Fruit fly (Drosophila melanogaster) whole organism, embryonic: ENCODE data around the gene CG33654.
A peak's percentile ranks its signal among the peaks of the same experiment; 100 is the strongest.

ENCODE experiments used
- ATbp ChIP-seq: fragments of 200-800 bp; sonication (Bioruptor generic); optimal IDR thresholded peaks from 2 replicates; lab custom pipeline; 2017; ENCODE audit warnings: missing biosample characterization, mild to moderate bottlenecking, missing genetic modification characterization, missing genetic modification reagents
- BEAF-32 ChIP-seq: fragments of 200-800 bp; sonication (Bioruptor generic); optimal IDR thresholded peaks from 3 replicates; lab custom pipeline; 2017; ENCODE audit warnings: missing biosample characterization, missing genetic modification characterization, mild to moderate bottlenecking, moderate library complexity, missing genetic modification reagents
- Blimp-1 ChIP-seq: fragments of 200-800 bp; sonication (Bioruptor generic); optimal IDR thresholded peaks from 3 replicates; lab custom pipeline; 2018; ENCODE audit warnings: missing biosample characterization, missing genetic modification characterization, mild to moderate bottlenecking, moderate library complexity, missing genetic modification reagents
- BtbVII ChIP-seq: fragments of 200-800 bp; sonication (Bioruptor generic); optimal IDR thresholded peaks from 3 replicates; lab custom pipeline; 2017; ENCODE audit warnings: missing biosample characterization, mild to moderate bottlenecking, missing genetic modification characterization
- CG10147 ChIP-seq: fragments of 200-800 bp; sonication (Bioruptor generic); optimal IDR thresholded peaks from 2 replicates; lab custom pipeline; 2019; ENCODE audit warnings: missing biosample characterization, mild to moderate bottlenecking, missing genetic modification characterization, moderate library complexity
- CG12236 ChIP-seq: fragments of 200-800 bp; sonication (Bioruptor generic); optimal IDR thresholded peaks from 2 replicates; lab custom pipeline; 2016; ENCODE audit warnings: missing biosample characterization, missing genetic modification characterization
- CG13624 ChIP-seq: fragments of 200-800 bp; sonication (Bioruptor generic); optimal IDR thresholded peaks from 2 replicates; lab custom pipeline; 2016; ENCODE audit warnings: missing biosample characterization, missing genetic modification characterization
- CG14667 ChIP-seq: fragments of 200-800 bp; sonication (Bioruptor generic); IDR thresholded peaks from 2 replicates; pipeline ENCODE4 v1.3.6; 2022; ENCODE audit warnings: missing biosample characterization, missing genetic modification characterization
- CG17361 ChIP-seq: fragments of 200-800 bp; sonication (Bioruptor generic); IDR thresholded peaks from 3 replicates; pipeline ENCODE4 v1.3.6; 2022; ENCODE audit warnings: missing biosample characterization, missing genetic modification characterization
- CG17568 ChIP-seq: fragments of 200-800 bp; sonication (Bioruptor generic); optimal IDR thresholded peaks from 2 replicates; lab custom pipeline; 2018; ENCODE audit warnings: missing biosample characterization, mild to moderate bottlenecking, missing genetic modification characterization, moderate library complexity
- CG31224 ChIP-seq: fragments of 200-800 bp; sonication (Bioruptor generic); IDR thresholded peaks from 2 replicates; pipeline ENCODE4 v1.3.6; 2022; ENCODE audit warnings: missing biosample characterization, missing genetic modification characterization
- CG3163 ChIP-seq: fragments of 200-800 bp; sonication (Bioruptor generic); optimal IDR thresholded peaks from 3 replicates; lab custom pipeline; 2016; ENCODE audit warnings: missing biosample characterization, missing genetic modification characterization
- CG34224 ChIP-seq: fragments of 200-800 bp; sonication (Bioruptor generic); IDR thresholded peaks from 3 replicates; pipeline ENCODE4 v1.3.6; 2022; ENCODE audit warnings: missing biosample characterization, missing genetic modification characterization; ENCODE audit not compliant: partially characterized antibody
- CG4424 ChIP-seq: fragments of 200-800 bp; sonication (Bioruptor generic); optimal IDR thresholded peaks from 3 replicates; lab custom pipeline; 2016; ENCODE audit warnings: missing biosample characterization, missing genetic modification characterization
- CG4730 ChIP-seq: fragments of 200-800 bp; sonication (Bioruptor generic); IDR thresholded peaks from 2 replicates; pipeline ENCODE4 v1.3.6; 2022; ENCODE audit warnings: missing biosample characterization, missing genetic modification characterization
- CG4820 ChIP-seq: fragments of 200-800 bp; sonication (Bioruptor generic); optimal IDR thresholded peaks from 3 replicates; lab custom pipeline; 2016; ENCODE audit warnings: missing biosample characterization, missing genetic modification characterization
- CG5953 ChIP-seq: fragments of 200-800 bp; sonication (Bioruptor generic); IDR thresholded peaks from 2 replicates; pipeline ENCODE4 v1.3.6; 2022; ENCODE audit warnings: missing biosample characterization, missing genetic modification characterization
- CG8290 ChIP-seq, 3 experiments: fragments of 200-800 bp; sonication (Bioruptor generic); optimal IDR thresholded peaks; 2 replicates each; lab custom pipeline; 2016 to 2019; ENCODE audit warnings: missing biosample characterization in 3 of 3, missing genetic modification characterization in 3 of 3, mild to moderate bottlenecking in 2 of 3, moderate library complexity in 1 of 3
- Dad ChIP-seq: fragments of 200-800 bp; sonication (Bioruptor generic); optimal IDR thresholded peaks from 3 replicates; lab custom pipeline; 2016; ENCODE audit warnings: missing biosample characterization, missing genetic modification characterization
- Dll ChIP-seq: fragments of 200-800 bp; sonication (Bioruptor generic); IDR thresholded peaks from 4 replicates; pipeline ENCODE4 v1.3.6; 2022; ENCODE audit warnings: missing biosample characterization, missing genetic modification characterization; ENCODE audit not compliant: partially characterized antibody
- E2f1 ChIP-seq: fragments of 200-800 bp; sonication (Bioruptor generic); IDR thresholded peaks from 2 replicates; pipeline ENCODE4 v1.3.6; 2022; ENCODE audit warnings: missing biosample characterization, missing genetic modification characterization
- HLH54F ChIP-seq: fragments of 200-800 bp; sonication (Bioruptor generic); optimal IDR thresholded peaks from 3 replicates; lab custom pipeline; 2016; ENCODE audit warnings: missing biosample characterization, missing genetic modification characterization
- Lim3 ChIP-seq: fragments of 200-800 bp; sonication (Bioruptor generic); IDR thresholded peaks from 2 replicates; pipeline ENCODE4 v1.3.6; 2022; ENCODE audit warnings: missing biosample characterization, missing genetic modification characterization
- NC2α ChIP-seq: fragments of 200-800 bp; sonication (Bioruptor generic); optimal IDR thresholded peaks from 2 replicates; lab custom pipeline; 2016; ENCODE audit warnings: missing biosample characterization, missing genetic modification characterization
- NC2β ChIP-seq: fragments of 200-800 bp; sonication (Bioruptor generic); optimal IDR thresholded peaks from 2 replicates; lab custom pipeline; 2016; ENCODE audit warnings: missing biosample characterization, missing genetic modification characterization
- Ravus ChIP-seq: fragments of 200-800 bp; sonication (Bioruptor generic); IDR thresholded peaks from 2 replicates; pipeline ENCODE4 v1.3.6; 2022; ENCODE audit warnings: missing biosample characterization, missing genetic modification characterization
- Rx ChIP-seq: fragments of 200-800 bp; sonication (Bioruptor generic); IDR thresholded peaks from 2 replicates; pipeline ENCODE4 v1.3.6; 2022; ENCODE audit warnings: missing biosample characterization, missing genetic modification characterization
- ash1 ChIP-seq: fragments of 200-800 bp; sonication (Bioruptor generic); optimal IDR thresholded peaks from 2 replicates; lab custom pipeline; 2018; ENCODE audit warnings: missing biosample characterization, mild to moderate bottlenecking, missing genetic modification characterization
- crc ChIP-seq: fragments of 200-800 bp; sonication (Bioruptor generic); optimal IDR thresholded peaks from 2 replicates; lab custom pipeline; 2016; ENCODE audit warnings: missing biosample characterization, missing genetic modification characterization
- cwo ChIP-seq: fragments of 200-800 bp; sonication (Bioruptor generic); optimal IDR thresholded peaks from 3 replicates; lab custom pipeline; 2017; ENCODE audit warnings: missing biosample characterization, missing genetic modification characterization, mild to moderate bottlenecking, moderate library complexity, missing genetic modification reagents
- dpn ChIP-seq, 2 experiments: fragments of 200-800 bp; sonication (Bioruptor generic); optimal IDR thresholded peaks; 3 replicates each; lab custom pipeline; 2016; ENCODE audit warnings: missing biosample characterization in 2 of 2, missing genetic modification characterization in 2 of 2
- ems ChIP-seq: fragments of 200-800 bp; sonication (Bioruptor generic); optimal IDR thresholded peaks from 3 replicates; lab custom pipeline; 2016; ENCODE audit warnings: missing biosample characterization, missing genetic modification characterization
- en ChIP-seq: fragments of 200-800 bp; sonication (Bioruptor generic); optimal IDR thresholded peaks from 2 replicates; lab custom pipeline; 2016; ENCODE audit warnings: missing biosample characterization, missing genetic modification characterization
- fd96Cb ChIP-seq: fragments of 200-800 bp; sonication (Bioruptor generic); optimal IDR thresholded peaks from 2 replicates; lab custom pipeline; 2018; ENCODE audit warnings: missing biosample characterization, mild to moderate bottlenecking, missing genetic modification characterization, moderate library complexity
- fu2 ChIP-seq: fragments of 200-800 bp; sonication (Bioruptor generic); optimal IDR thresholded peaks from 2 replicates; lab custom pipeline; 2016; ENCODE audit warnings: missing biosample characterization, missing genetic modification characterization
- gcm2 ChIP-seq: fragments of 200-800 bp; sonication (Bioruptor generic); optimal IDR thresholded peaks from 2 replicates; lab custom pipeline; 2016; ENCODE audit warnings: missing biosample characterization, missing genetic modification characterization
- gfzf ChIP-seq: fragments of 200-800 bp; sonication (Bioruptor generic); optimal IDR thresholded peaks from 2 replicates; lab custom pipeline; 2016; ENCODE audit warnings: missing biosample characterization, mild to moderate bottlenecking, missing genetic modification characterization, moderate library complexity
- grau ChIP-seq: fragments of 200-800 bp; optimal IDR thresholded peaks from 3 replicates; lab custom pipeline; 2019; ENCODE audit warnings: missing biosample characterization, mild to moderate bottlenecking, missing genetic modification characterization, moderate library complexity
- gro ChIP-seq: fragments of 200-800 bp; sonication (Bioruptor generic); optimal IDR thresholded peaks from 2 replicates; lab custom pipeline; 2016; ENCODE audit warnings: missing biosample characterization, missing genetic modification characterization
- jing ChIP-seq: fragments of 200-800 bp; sonication (Bioruptor generic); optimal IDR thresholded peaks from 2 replicates; lab custom pipeline; 2018; ENCODE audit warnings: missing biosample characterization, mild to moderate bottlenecking, missing genetic modification characterization
- kay ChIP-seq: fragments of 200-800 bp; sonication (Bioruptor generic); optimal IDR thresholded peaks from 2 replicates; lab custom pipeline; 2016; ENCODE audit warnings: missing biosample characterization, missing genetic modification characterization
- lov ChIP-seq, 2 experiments: fragments of 200-800 bp in 1 of 2; fragments of >200 bp in 1 of 2; sonication (Bioruptor generic) in 1 of 2; IDR thresholded peaks in 1 of 2; optimal IDR thresholded peaks in 1 of 2; 2 replicates in 1 of 2; 3 replicates in 1 of 2; pipeline versions ENCODE4 v1.3.6 to Lab custom; 2017 to 2022; ENCODE audit warnings: missing biosample characterization in 1 of 2, missing genetic modification characterization in 1 of 2
- org-1 ChIP-seq: fragments of 200-800 bp; sonication (Bioruptor generic); optimal IDR thresholded peaks from 2 replicates; lab custom pipeline; 2017; ENCODE audit warnings: missing biosample characterization, missing genetic modification characterization
- row ChIP-seq: fragments of 200-800 bp; sonication (Bioruptor generic); IDR thresholded peaks from 3 replicates; pipeline ENCODE4 v1.3.6; 2022; ENCODE audit warnings: missing biosample characterization, missing genetic modification characterization
- run ChIP-seq: fragments of 200-800 bp; sonication (Bioruptor generic); optimal IDR thresholded peaks from 3 replicates; lab custom pipeline; 2018; ENCODE audit warnings: missing biosample characterization, mild to moderate bottlenecking, missing genetic modification characterization
- seq ChIP-seq: fragments of 200-800 bp; sonication (Bioruptor generic); IDR thresholded peaks from 2 replicates; pipeline ENCODE4 v1.3.6; 2022; ENCODE audit warnings: missing biosample characterization, missing genetic modification characterization
- usp ChIP-seq: fragments of >200 bp; optimal IDR thresholded peaks from 2 replicates; lab custom pipeline; 2017; ENCODE audit warnings: missing biosample characterization, missing genetic modification characterization
- vfl ChIP-seq: fragments of 200-800 bp; sonication (Bioruptor generic); optimal IDR thresholded peaks from 2 replicates; lab custom pipeline; 2016; ENCODE audit warnings: missing biosample characterization, missing genetic modification characterization
- wdn ChIP-seq: fragments of 200-800 bp; sonication (Bioruptor generic); IDR thresholded peaks from 2 replicates; pipeline ENCODE4 v1.3.6; 2022; ENCODE audit warnings: missing biosample characterization, missing genetic modification characterization
- zfh2 ChIP-seq: fragments of 200-800 bp; sonication (Bioruptor generic); optimal IDR thresholded peaks from 2 replicates; lab custom pipeline; 2016; ENCODE audit warnings: missing biosample characterization, missing genetic modification characterization

CG33654 gene

DNA sequence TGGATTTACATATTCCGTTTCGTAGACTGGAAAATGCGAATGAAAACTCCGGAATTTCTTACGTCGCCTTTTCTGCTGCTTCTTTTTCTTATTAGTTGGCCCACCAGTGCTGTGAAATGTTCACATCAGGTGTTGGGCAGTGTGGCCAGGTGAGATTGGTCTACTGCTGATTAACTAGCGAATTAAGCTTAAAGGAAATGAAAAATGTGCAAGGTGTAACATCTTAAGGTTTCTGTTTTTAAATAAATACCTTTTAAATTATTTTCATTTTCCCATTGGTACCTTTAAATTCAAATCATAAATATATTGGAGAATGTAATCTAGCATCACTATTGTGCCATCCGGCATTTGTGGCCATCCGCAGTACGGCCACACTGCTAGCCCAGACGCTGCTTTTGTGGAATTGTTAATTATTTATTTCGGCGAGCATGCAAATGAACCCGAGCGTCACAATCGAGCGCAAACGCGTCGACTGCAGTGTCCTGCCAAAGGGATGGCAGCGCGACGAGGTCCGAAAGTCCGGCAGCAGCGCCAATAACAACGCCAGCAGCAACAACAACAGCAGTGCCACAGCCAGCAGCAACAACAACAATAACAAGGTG lies 23.5 kb downstream of the CG33654 start, which contains the start of the genes AP-1mu and MBD-like (continued):
- TF ChIP-seq fd96Cb (tag; lab: Kevin White, UChicago) (peak; percentile 26), BEAF-32 (peak; percentile 64), gcm2 (GFP tag; lab: Kevin White, UChicago) (no peak), seq (no peak), wdn (GFP tag; lab: Robert Waterston, UW) (no peak), lov (optimal IDR thresholded peaks at IDR 0.05; lab: Kevin White, UChicago) (no peak), lov (GFP tag; IDR thresholded peaks at IDR 0.05; lab: Robert Waterston, UW) (no peak), zfh2 (GFP tag; lab: Kevin White, UChicago) (peak; percentile 81), ems (GFP tag; lab: Kevin White, UChicago) (peak; percentile 69), jing (GFP tag; lab: Kevin White, UChicago) (no peak), BtbVII (GFP tag; lab: Kevin White, UChicago) (peak; percentile 40), Dll (GFP tag; lab: Robert Waterston, UW) (peak; percentile 61; the same call in 1 of the 4 replicates), crc (GFP tag; lab: Kevin White, UChicago) (peak; percentile 30), ash1 (GFP tag; lab: Kevin White, UChicago) (no peak), gfzf (GFP tag; lab: Kevin White, UChicago) (peak; percentile 89), row (GFP tag; lab: Robert Waterston, UW) (peak; percentile 85), CG13624 (GFP tag; lab: Kevin White, UChicago) (peak; percentile 55), NC2α (GFP tag; lab: Kevin White, UChicago) (no peak), Rx (GFP tag; lab: Robert Waterston, UW) (peak; percentile 7; the same call in 1 of the 2 replicates), HLH54F (GFP tag; lab: Kevin White, UChicago) (peak; percentile 80), CG17568 (GFP tag; lab: Kevin White, UChicago) (no peak), gro (GFP tag; lab: Kevin White, UChicago) (peak; percentile 65), CG8290 (GFP tag; optimal IDR thresholded peaks at IDR 0.05; lab: Kevin White, UChicago) (peak; percentile 58), CG8290 (tag; optimal IDR thresholded peaks at IDR 0.05; lab: Kevin White, UChicago) (no peak), NC2β (GFP tag; lab: Kevin White, UChicago) (peak; percentile 76), usp (GFP tag; lab: Kevin White, UChicago) (no peak), dpn (GFP tag; optimal IDR thresholded peaks at IDR 0.05; lab: Kevin White, UChicago) (peak; percentile 62 to 75), CG5953 (no peak), CG17361 (GFP tag; lab: Robert Waterston, UW) (peak; percentile 76), org-1 (no peak), grau (tag; lab: Kevin White, UChicago) (peak; percentile 69), ATbp (GFP tag; lab: Kevin White, UChicago) (no peak), fu2 (GFP tag; lab: Kevin White, UChicago) (peak; percentile 50), CG3163 (GFP tag; lab: Kevin White, UChicago) (no peak), CG31224 (GFP tag; lab: Robert Waterston, UW) (peak; percentile 49), Dad (GFP tag; lab: Kevin White, UChicago) (peak; percentile 49), CG14667 (GFP tag; lab: Robert Waterston, UW) (peak; percentile 43), run (tag; lab: Kevin White, UChicago) (no peak), Lim3 (no peak), Blimp-1 (GFP tag; lab: Kevin White, UChicago) (peak; percentile 0), E2f1 (GFP tag; lab: Robert Waterston, UW) (peak; percentile 51), CG4730 (GFP tag; lab: Robert Waterston, UW) (peak; percentile 56), CG10147 (GFP tag; lab: Kevin White, UChicago) (peak; percentile 46), CG4820 (GFP tag; lab: Kevin White, UChicago) (peak; percentile 59), cwo (GFP tag; lab: Kevin White, UChicago) (no peak), Ravus (GFP tag; lab: Robert Waterston, UW) (no peak), CG34224 (GFP tag; lab: Robert Waterston, UW) (peak; percentile 34; the same call in 1 of the 3 replicates), en (GFP tag; lab: Kevin White, UChicago) (peak; percentile 38), CG4424 (GFP tag; lab: Kevin White, UChicago) (peak; percentile 70), vfl (GFP tag; lab: Kevin White, UChicago) (peak; percentile 22), kay (GFP tag; lab: Kevin White, UChicago) (peak; percentile 55), CG12236 (GFP tag; lab: Kevin White, UChicago) (peak; percentile 30)
